Worm (Caenorhabditis elegans) whole organism, mixed stage, embryonic: Measurements from ENCODE around the gene T24C12.1.

Experiments used
- M03D4.4 ChIP-seq: sonication (generic microtip); optimal IDR thresholded peaks from 2 replicates; lab custom pipeline; 2017; ENCODE audit warnings: mild to moderate bottlenecking, missing genetic modification characterization, missing compliant biosample characterization
- ceh-39 ChIP-seq: fragments of 150-350 bp; optimal IDR thresholded peaks from 2 replicates; lab custom pipeline; 2014; ENCODE audit warnings: missing biosample characterization, missing genetic modification characterization
- ceh-43 ChIP-seq: fragments of 200-800 bp; sonication (Bioruptor generic); optimal IDR thresholded peaks from 2 replicates; lab custom pipeline; 2018; ENCODE audit warnings: mild to moderate bottlenecking, missing genetic modification characterization, moderate library complexity, missing compliant biosample characterization
- ces-1 ChIP-seq: fragments of 150-350 bp; optimal IDR thresholded peaks from 2 replicates; lab custom pipeline; 2014; ENCODE audit warnings: missing biosample characterization, missing genetic modification reagents, missing genetic modification characterization
- cnd-1 ChIP-seq: fragments of 200-800 bp; sonication (Bioruptor generic); optimal IDR thresholded peaks from 2 replicates; lab custom pipeline; 2018; ENCODE audit warnings: mild to moderate bottlenecking, missing genetic modification characterization, missing compliant biosample characterization
- drap-1 ChIP-seq: fragments of 200-800 bp; sonication (Bioruptor generic); optimal IDR thresholded peaks from 3 replicates; lab custom pipeline; 2018; ENCODE audit warnings: mild to moderate bottlenecking, missing genetic modification characterization, missing compliant biosample characterization
- elt-1 ChIP-seq: sonication (generic microtip); optimal IDR thresholded peaks from 2 replicates; lab custom pipeline; 2017; ENCODE audit warnings: missing genetic modification characterization, mild to moderate bottlenecking, missing compliant biosample characterization, antibody characterized with exemption, moderate library complexity, borderline replicate concordance; ENCODE audit not compliant: insufficient read depth
- elt-3 ChIP-seq: fragments of 150-350 bp; optimal IDR thresholded peaks from 2 replicates; lab custom pipeline; 2014; ENCODE audit warnings: missing biosample characterization, missing genetic modification characterization
- flh-1 ChIP-seq: fragments of 200-800 bp; sonication (Bioruptor generic); optimal IDR thresholded peaks from 2 replicates; lab custom pipeline; 2018; ENCODE audit warnings: mild to moderate bottlenecking, missing genetic modification characterization, moderate library complexity, missing compliant biosample characterization
- hlh-1 ChIP-seq: fragments of 150-350 bp; optimal IDR thresholded peaks from 2 replicates; lab custom pipeline; 2014; ENCODE audit warnings: missing biosample characterization, missing genetic modification reagents, missing genetic modification characterization
- lin-13 ChIP-seq: fragments of 150-350 bp; optimal IDR thresholded peaks from 2 replicates; lab custom pipeline; 2014; ENCODE audit warnings: missing biosample characterization, missing genetic modification characterization
- lin-32 ChIP-seq: fragments of 200-800 bp; sonication (Bioruptor generic); optimal IDR thresholded peaks from 2 replicates; lab custom pipeline; 2018; ENCODE audit warnings: mild to moderate bottlenecking, missing genetic modification characterization, missing compliant biosample characterization
- lsy-2 ChIP-seq: fragments of 150-350 bp; optimal IDR thresholded peaks from 2 replicates; lab custom pipeline; 2014; ENCODE audit warnings: missing biosample characterization, missing genetic modification characterization
- mep-1 ChIP-seq: fragments of 150-350 bp; optimal IDR thresholded peaks from 2 replicates; lab custom pipeline; 2017; ENCODE audit warnings: missing biosample characterization, missing genetic modification reagents, missing genetic modification characterization, inconsistent platforms
- mls-2 ChIP-seq: sonication (generic microtip); optimal IDR thresholded peaks from 2 replicates; lab custom pipeline; 2016; ENCODE audit warnings: mild to moderate bottlenecking, missing genetic modification characterization, moderate library complexity, missing compliant biosample characterization
- nhr-2 ChIP-seq: fragments of 150-350 bp; optimal IDR thresholded peaks from 2 replicates; lab custom pipeline; 2014; ENCODE audit warnings: missing biosample characterization, missing genetic modification characterization
- nhr-237 ChIP-seq: fragments of 150-350 bp; optimal IDR thresholded peaks from 2 replicates; lab custom pipeline; 2014; ENCODE audit warnings: missing biosample characterization, missing genetic modification characterization
- nhr-28 ChIP-seq: fragments of 150-350 bp; optimal IDR thresholded peaks from 2 replicates; lab custom pipeline; 2014; ENCODE audit warnings: missing biosample characterization, missing genetic modification characterization
- nhr-76 ChIP-seq: sonication (generic microtip); optimal IDR thresholded peaks from 2 replicates; lab custom pipeline; 2017; ENCODE audit warnings: missing biosample characterization, missing genetic modification characterization
- sem-2 ChIP-seq: fragments of 200-800 bp; sonication (Bioruptor generic); optimal IDR thresholded peaks from 2 replicates; lab custom pipeline; 2018; ENCODE audit warnings: mild to moderate bottlenecking, missing genetic modification characterization, missing compliant biosample characterization
- snpc-4 ChIP-seq: fragments of 150-350 bp; optimal IDR thresholded peaks from 2 replicates; lab custom pipeline; 2014; ENCODE audit warnings: missing biosample characterization, missing genetic modification characterization
- sptf-1 ChIP-seq: sonication (generic microtip); optimal IDR thresholded peaks from 2 replicates; lab custom pipeline; 2017; ENCODE audit warnings: mild to moderate bottlenecking, missing genetic modification characterization, moderate library complexity, missing compliant biosample characterization
- tbx-8 ChIP-seq: fragments of 200-800 bp; sonication (Bioruptor generic); optimal IDR thresholded peaks from 2 replicates; lab custom pipeline; 2018; ENCODE audit warnings: mild to moderate bottlenecking, missing genetic modification characterization, moderate library complexity, missing compliant biosample characterization
- unc-120 ChIP-seq: sonication (generic microtip); optimal IDR thresholded peaks from 2 replicates; lab custom pipeline; 2017; ENCODE audit warnings: missing genetic modification characterization, missing compliant biosample characterization; ENCODE audit not compliant: poor library complexity, severe bottlenecking
- unc-39 ChIP-seq: fragments of 150-350 bp; optimal IDR thresholded peaks from 2 replicates; lab custom pipeline; 2014; ENCODE audit warnings: missing biosample characterization, missing genetic modification characterization
- unc-62 ChIP-seq: fragments of 150-350 bp; optimal IDR thresholded peaks from 2 replicates; lab custom pipeline; 2014; ENCODE audit warnings: missing biosample characterization, missing genetic modification reagents, missing genetic modification characterization
- zip-8 ChIP-seq: fragments of 150-350 bp; optimal IDR thresholded peaks from 2 replicates; lab custom pipeline; 2014; ENCODE audit warnings: missing biosample characterization, missing genetic modification characterization
- ztf-11 ChIP-seq: fragments of 150-350 bp; optimal IDR thresholded peaks from 2 replicates; lab custom pipeline; 2014; ENCODE audit warnings: missing biosample characterization, missing genetic modification characterization

The T24C12.1 gene

ce11 chrX:2212712-2213111 lies 13.5 kb downstream of the T24C12.1 start:
- TF ChIP-seq sem-2 (GFP tag; lab: Kevin White, UChicago) (no peak), nhr-28 (no peak), hlh-1 (tag; lab: Kevin White, UChicago) (no peak), ztf-11 (tag; lab: Kevin White, UChicago) (no peak), mep-1 (no peak), snpc-4 (tag; lab: Kevin White, UChicago) (no peak), zip-8 (tag; lab: Kevin White, UChicago) (no peak), mls-2 (tag; lab: Kevin White, UChicago) (no peak), sptf-1 (tag; lab: Kevin White, UChicago) (no peak), nhr-2 (tag; lab: Kevin White, UChicago) (no peak), cnd-1 (tag; lab: Kevin White, UChicago) (no peak), elt-1 (tag; lab: Kevin White, UChicago) (no peak), M03D4.4 (tag; lab: Kevin White, UChicago) (no peak), unc-39 (tag; lab: Kevin White, UChicago) (no peak), lin-32 (GFP tag; lab: Kevin White, UChicago) (no peak)
- TF ChIP-seq, all 35 proteins: peak for 0

- no peak for TF ChIP-seq unc-62
- TF ChIP-seq ceh-39: no peak
- peak; percentile 36 for TF ChIP-seq sptf-1 (tag; lab: Kevin White, UChicago)
- TF ChIP-seq hlh-1 (tag; lab: Kevin White, UChicago): no peak
- TF ChIP-seq nhr-76 (tag; lab: Kevin White, UChicago): no peak
- no peak for TF ChIP-seq mls-2 (tag; lab: Kevin White, UChicago)
Observed at ce11 chrX:2213400-2214362, 14.4 kb downstream of the T24C12.1 start.

ce11 chrX:2214454-2214853 lies 15.2 kb downstream of the T24C12.1 start:
- TF ChIP-seq elt-3 (tag; lab: Kevin White, UChicago) (no peak), M03D4.4 (tag; lab: Kevin White, UChicago) (no peak), unc-120 (tag; lab: Kevin White, UChicago) (no peak), snpc-4 (tag; lab: Kevin White, UChicago) (no peak), sptf-1 (tag; lab: Kevin White, UChicago) (no peak), nhr-2 (tag; lab: Kevin White, UChicago) (no peak), sem-2 (GFP tag; lab: Kevin White, UChicago) (no peak), ztf-11 (tag; lab: Kevin White, UChicago) (no peak), drap-1 (GFP tag; lab: Kevin White, UChicago) (no peak), mls-2 (tag; lab: Kevin White, UChicago) (no peak), unc-39 (tag; lab: Kevin White, UChicago) (no peak)

ce11 chrX:2215108-2215507 lies 15.9 kb downstream of the T24C12.1 start:
- no peak for TF ChIP-seq nhr-28

ce11 chrX:2216242-2216641 lies 17.0 kb downstream of the T24C12.1 start:
- TF ChIP-seq sptf-1 (tag; lab: Kevin White, UChicago): no peak
- no peak for TF ChIP-seq lin-13
- TF ChIP-seq unc-120 (tag; lab: Kevin White, UChicago): no peak
- no peak for TF ChIP-seq elt-3 (tag; lab: Kevin White, UChicago)
- no peak for TF ChIP-seq tbx-8 (GFP tag; lab: Kevin White, UChicago)
- TF ChIP-seq cnd-1 (tag; lab: Kevin White, UChicago): no peak
- no peak for TF ChIP-seq nhr-237 (tag; lab: Kevin White, UChicago)
- no peak for TF ChIP-seq ceh-43 (GFP tag; lab: Kevin White, UChicago)
- no peak for TF ChIP-seq nhr-76 (tag; lab: Kevin White, UChicago)
- no peak for TF ChIP-seq flh-1 (GFP tag; lab: Kevin White, UChicago)
- TF ChIP-seq mep-1: no peak
- no peak for TF ChIP-seq ces-1 (GFP tag; lab: Kevin White, UChicago)
- no peak for TF ChIP-seq mls-2 (tag; lab: Kevin White, UChicago)
- TF ChIP-seq unc-39 (tag; lab: Kevin White, UChicago): no peak
- TF ChIP-seq hlh-1 (tag; lab: Kevin White, UChicago): no peak
- TF ChIP-seq ceh-39: no peak
- TF ChIP-seq M03D4.4 (tag; lab: Kevin White, UChicago): no peak
- TF ChIP-seq unc-62: no peak
- TF ChIP-seq lsy-2: no peak
